Worm (Caenorhabditis elegans) whole organism, L4/young adult: Measurements from ENCODE around the gene ZK930.6.

Experiments
- W03F9.2 ChIP-seq: fragments of 150-350 bp; optimal IDR thresholded peaks from 2 replicates; lab custom pipeline; 2014; ENCODE audit warnings: missing biosample characterization, missing genetic modification characterization
- dao-5 ChIP-seq: sonication (generic microtip); optimal IDR thresholded peaks from 2 replicates; lab custom pipeline; 2016; ENCODE audit warnings: missing genotype, missing genetic modification characterization, moderate library complexity, missing compliant biosample characterization
- him-1 ChIP-seq: sonication (generic microtip); optimal IDR thresholded peaks from 2 replicates; lab custom pipeline; 2016; ENCODE audit warnings: missing genotype, missing genetic modification reagents, missing genetic modification characterization, missing compliant biosample characterization

DNA sequence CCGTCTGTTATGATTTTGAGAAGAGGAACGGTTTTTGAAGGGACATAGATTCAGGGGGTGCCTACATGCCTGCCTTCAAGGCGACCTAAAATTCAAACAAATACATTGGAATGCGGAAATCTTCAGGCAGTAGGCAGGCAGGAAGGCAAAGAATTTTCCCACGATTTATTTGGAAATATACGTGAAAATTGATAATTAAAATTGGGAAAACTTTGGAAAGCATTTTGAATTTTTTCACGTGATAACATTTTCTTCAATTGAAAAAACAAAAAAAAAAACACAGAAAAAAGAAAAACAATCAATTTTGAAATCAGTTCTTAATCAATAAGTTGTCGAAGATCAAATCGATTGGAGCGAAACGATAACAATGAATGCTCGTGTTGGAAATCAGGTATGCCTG lies 22.5 kb downstream of the ZK930.6 start, which contains the start of gene ZK930.4:
- no peak for TF ChIP-seq dao-5 (tag; lab: Kevin White, UChicago)
- TF ChIP-seq W03F9.2: no peak
- TF ChIP-seq him-1 (tag; lab: Kevin White, UChicago): no peak
